Fruit fly (Drosophila melanogaster): ENCODE results near the gene Gs2.

- TF ChIP-seq usp (GFP tag; optimal IDR thresholded peaks at IDR 0.05) (no peak), Dll (optimal IDR thresholded peaks at IDR 0.05) (no peak)
Observed at dm6 chrX:11454189-11454882, 31.7 kb downstream of the Gs2 start, which contains the start of the genes Evi5 and HP5.
